Fruit fly (Drosophila melanogaster): Measurements from ENCODE around the gene lft.

Gene lft

dm6 chr2L:10379865-10380264 is 15.6 kb downstream of the lft start, which contains the start of gene gny (continued):
- peak; percentile 24 for TF ChIP-seq trem (tag; optimal IDR thresholded peaks at IDR 0.05)
- peak; percentile 35 for TF ChIP-seq CG2116 (GFP tag; optimal IDR thresholded peaks at IDR 0.05)
- TF ChIP-seq Side (GFP tag; optimal IDR thresholded peaks at IDR 0.05): no peak
- TF ChIP-seq Xrp1 (GFP tag; IDR thresholded peaks at IDR 0.05): no peak
- no peak for TF ChIP-seq Sox100B (GFP tag; optimal IDR thresholded peaks at IDR 0.05)
- 0 out of 2 replicates have a peak, but pooled peaks have one; percentile 31 for TF ChIP-seq unc-4 (GFP tag; IDR thresholded peaks at IDR 0.05; ENCODE audit: partially characterized antibody)
- TF ChIP-seq Sin3A (optimal IDR thresholded peaks at IDR 0.05): peak; percentile 2
- TF ChIP-seq Asciz (GFP tag; optimal IDR thresholded peaks at IDR 0.05): no peak
- no peak for TF ChIP-seq fd102C (GFP tag; optimal IDR thresholded peaks at IDR 0.05)
- peak; percentile 39; the same call in 2 of the 3 replicates for TF ChIP-seq CG16813 (GFP tag; IDR thresholded peaks at IDR 0.05; ENCODE audit: partially characterized antibody)
- no peak for TF ChIP-seq zfh1 (GFP tag; IDR thresholded peaks at IDR 0.05)
- no peak for TF ChIP-seq lola (GFP tag; optimal IDR thresholded peaks at IDR 0.05)
- peak; percentile 6 for TF ChIP-seq CG15514 (GFP tag; optimal IDR thresholded peaks at IDR 0.05)
- TF ChIP-seq phol (tag; optimal IDR thresholded peaks at IDR 0.05): peak; percentile 9
- no peak for TF ChIP-seq Doc3 (GFP tag; IDR thresholded peaks at IDR 0.05; ENCODE audit: partially characterized antibody)
- TF ChIP-seq CG12071 (GFP tag; optimal IDR thresholded peaks at IDR 0.05): no peak
- no peak for TF ChIP-seq wek (GFP tag; optimal IDR thresholded peaks at IDR 0.05)
- TF ChIP-seq run (tag; optimal IDR thresholded peaks at IDR 0.05): no peak
- no peak for TF ChIP-seq emc (GFP tag; optimal IDR thresholded peaks at IDR 0.05)
- peak; percentile 26 for TF ChIP-seq Ets97D (GFP tag; optimal IDR thresholded peaks at IDR 0.05)
- TF ChIP-seq CG31441 (GFP tag; IDR thresholded peaks at IDR 0.05): no peak
- no peak for TF ChIP-seq az2 (GFP tag; optimal IDR thresholded peaks at IDR 0.05)
- TF ChIP-seq yki (optimal IDR thresholded peaks at IDR 0.05): no peak
- no peak for TF ChIP-seq CG4404 (GFP tag; IDR thresholded peaks at IDR 0.05)
- peak; percentile 15 for TF ChIP-seq Lhr (GFP tag; optimal IDR thresholded peaks at IDR 0.05)
- peak; percentile 97 for TF ChIP-seq CG30020 (tag; optimal IDR thresholded peaks at IDR 0.05)
- no peak for TF ChIP-seq CG18262 (tag; optimal IDR thresholded peaks at IDR 0.05)
- TF ChIP-seq Xbp1 (GFP tag; optimal IDR thresholded peaks at IDR 0.05): no peak
- TF ChIP-seq ac (GFP tag; optimal IDR thresholded peaks at IDR 0.05): no peak
- no peak for TF ChIP-seq Dbx (GFP tag; IDR thresholded peaks at IDR 0.05)
- TF ChIP-seq Bgb (GFP tag; IDR thresholded peaks at IDR 0.05; ENCODE audit: partially characterized antibody): peak; percentile 38; the same call in 1 of the 2 replicates
- TF ChIP-seq Mad (GFP tag; optimal IDR thresholded peaks at IDR 0.05): no peak
- no peak for TF ChIP-seq CG13624 (GFP tag; optimal IDR thresholded peaks at IDR 0.05)
- TF ChIP-seq Scr (GFP tag; IDR thresholded peaks at IDR 0.05; ENCODE audit: partially characterized antibody): peak; percentile 29
- peak; percentile 74 for TF ChIP-seq Dp (GFP tag; optimal IDR thresholded peaks at IDR 0.05)
- TF ChIP-seq CG10543 (GFP tag; optimal IDR thresholded peaks at IDR 0.05): no peak
- peak; percentile 40 for TF ChIP-seq YL-1 (GFP tag; optimal IDR thresholded peaks at IDR 0.05)
- no peak for TF ChIP-seq CG34422 (GFP tag; IDR thresholded peaks at IDR 0.05)
- TF ChIP-seq Hand (GFP tag; optimal IDR thresholded peaks at IDR 0.05): no peak
- TF ChIP-seq hth (optimal IDR thresholded peaks at IDR 0.05): no peak
- TF ChIP-seq CG11695 (GFP tag; IDR thresholded peaks at IDR 0.05): no peak
- no peak for TF ChIP-seq Chrac-16 (GFP tag; optimal IDR thresholded peaks at IDR 0.05)
- TF ChIP-seq chinmo (GFP tag; IDR thresholded peaks at IDR 0.05; ENCODE audit: partially characterized antibody): 0 out of 4 replicates have a peak, but pooled peaks have one; percentile 25
- TF ChIP-seq CG2199 (GFP tag; IDR thresholded peaks at IDR 0.05): no peak
- TF ChIP-seq Atf3 (GFP tag; optimal IDR thresholded peaks at IDR 0.05): no peak
- TF ChIP-seq CG1233 (GFP tag; optimal IDR thresholded peaks at IDR 0.05): no peak
- no peak for TF ChIP-seq ham (GFP tag; IDR thresholded peaks at IDR 0.05)
- peak; percentile 70 for TF ChIP-seq sug (tag; optimal IDR thresholded peaks at IDR 0.05)
- TF ChIP-seq CG17568 (GFP tag; optimal IDR thresholded peaks at IDR 0.05): no peak
- no peak for TF ChIP-seq MTF-1 (GFP tag; optimal IDR thresholded peaks at IDR 0.05; ENCODE audit: borderline replicate concordance)
- no peak for TF ChIP-seq CG3065 (GFP tag; optimal IDR thresholded peaks at IDR 0.05)

All from whole organism, embryonic.